Worm (Caenorhabditis elegans) whole organism, young adult: ENCODE results near the gene snrp-200.

ENCODE experiments used
- B0019.2 ChIP-seq: fragments of 200-800 bp; sonication (Bioruptor generic); conservative IDR thresholded peaks from 2 replicates; pipeline ENCODE4 v1.3.6; 2022; ENCODE audit warnings: missing genetic modification reagents, missing genetic modification characterization, missing compliant biosample characterization
- B0336.3 ChIP-seq: fragments of 200-800 bp; sonication (Bioruptor generic); IDR thresholded peaks from 2 replicates; pipeline ENCODE4 v1.3.6; 2022; ENCODE audit warnings: missing genetic modification characterization, missing compliant biosample characterization
- C06A6.2 ChIP-seq: fragments of 200-800 bp; sonication (Bioruptor generic); conservative IDR thresholded peaks from 2 replicates; pipeline ENCODE4 v1.3.6; 2022; ENCODE audit warnings: missing genetic modification characterization, missing compliant biosample characterization
- F33H1.4 ChIP-seq: fragments of 200-800 bp; sonication (Bioruptor generic); IDR thresholded peaks from 2 replicates; pipeline ENCODE4 v1.3.6; 2022; ENCODE audit warnings: missing genetic modification reagents, missing genetic modification characterization, missing compliant biosample characterization
- F49E8.2 ChIP-seq: sonication (generic microtip); optimal IDR thresholded peaks from 3 replicates; lab custom pipeline; 2017; ENCODE audit warnings: missing genetic modification characterization, mild to moderate bottlenecking, missing compliant biosample characterization, antibody characterized with exemption, moderate library complexity; ENCODE audit not compliant: insufficient read depth
- F57A8.1 ChIP-seq: fragments of 200-800 bp; sonication (Bioruptor generic); optimal IDR thresholded peaks from 2 replicates; lab custom pipeline; 2018; ENCODE audit warnings: mild to moderate bottlenecking, missing genetic modification characterization, moderate library complexity, missing compliant biosample characterization
- T07F8.4 ChIP-seq: sonication (generic microtip); optimal IDR thresholded peaks from 2 replicates; lab custom pipeline; 2016; ENCODE audit warnings: mild to moderate bottlenecking, missing genetic modification characterization, moderate library complexity, missing compliant biosample characterization
- T26A5.8 ChIP-seq: sonication (generic microtip); optimal IDR thresholded peaks from 2 replicates; lab custom pipeline; 2016; ENCODE audit warnings: missing genetic modification characterization, missing compliant biosample characterization
- Y53F4B.3 ChIP-seq: fragments of 200-800 bp; sonication (Bioruptor generic); IDR thresholded peaks from 2 replicates; pipeline ENCODE4 v1.3.6; 2022; ENCODE audit warnings: missing genetic modification reagents, missing genetic modification characterization, missing compliant biosample characterization
- Y53G8AR.9 ChIP-seq: fragments of 200-800 bp; sonication (Bioruptor generic); conservative IDR thresholded peaks from 2 replicates; pipeline ENCODE4 v1.3.6; 2022; ENCODE audit warnings: missing genetic modification reagents, missing genetic modification characterization, missing compliant biosample characterization
- akir-1 ChIP-seq: fragments of 200-800 bp; sonication (Bioruptor generic); optimal IDR thresholded peaks from 2 replicates; lab custom pipeline; 2018; ENCODE audit warnings: mild to moderate bottlenecking, missing genetic modification characterization, moderate library complexity, missing compliant biosample characterization
- atf-7 ChIP-seq: sonication (generic microtip); optimal IDR thresholded peaks from 2 replicates; lab custom pipeline; 2017; ENCODE audit warnings: mild to moderate bottlenecking, missing genetic modification characterization, missing compliant biosample characterization
- attf-3 ChIP-seq: fragments of 200-800 bp; sonication (Bioruptor generic); conservative IDR thresholded peaks from 2 replicates; pipeline ENCODE4 v1.3.6; 2022; ENCODE audit warnings: missing genetic modification reagents, missing genetic modification characterization, missing compliant biosample characterization
- bed-1 ChIP-seq: fragments of 200-800 bp; sonication (Bioruptor generic); IDR thresholded peaks from 2 replicates; pipeline ENCODE4 v1.3.6; 2022; ENCODE audit warnings: missing genetic modification reagents, missing genetic modification characterization, missing compliant biosample characterization
- cebp-1 ChIP-seq, 2 experiments: fragments of 200-800 bp in 1 of 2; sonication (Bioruptor generic) in 1 of 2; sonication (generic microtip) in 1 of 2; IDR thresholded peaks in 1 of 2; optimal IDR thresholded peaks in 1 of 2; 2 replicates each; pipeline versions ENCODE4 v1.3.6 to Lab custom; 2017 to 2022; ENCODE audit warnings: missing compliant biosample characterization in 2 of 2, missing genetic modification characterization in 2 of 2, mild to moderate bottlenecking in 1 of 2, missing genetic modification reagents in 1 of 2, moderate library complexity in 1 of 2
- ceh-100 ChIP-seq: fragments of 200-800 bp; sonication (Bioruptor generic); IDR thresholded peaks from 2 replicates; pipeline ENCODE4 v1.3.6; 2022; ENCODE audit warnings: missing genetic modification reagents, missing genetic modification characterization, missing compliant biosample characterization
- ceh-58 ChIP-seq: fragments of 200-800 bp; sonication (Bioruptor generic); IDR thresholded peaks from 2 replicates; pipeline ENCODE4 v1.3.6; 2022; ENCODE audit warnings: missing genetic modification characterization, missing compliant biosample characterization
- ceh-91 ChIP-seq: fragments of 200-800 bp; sonication (Bioruptor generic); IDR thresholded peaks from 2 replicates; pipeline ENCODE4 v1.3.6; 2022; ENCODE audit warnings: missing genetic modification reagents, missing genetic modification characterization, missing compliant biosample characterization
- chd-7 ChIP-seq: sonication (generic microtip); optimal IDR thresholded peaks from 2 replicates; lab custom pipeline; 2016; ENCODE audit warnings: mild to moderate bottlenecking, missing genetic modification characterization, moderate library complexity, missing compliant biosample characterization
- dox-1 ChIP-seq: fragments of 200-800 bp; sonication (Bioruptor generic); IDR thresholded peaks from 2 replicates; pipeline ENCODE4 v1.3.6; 2022; ENCODE audit warnings: missing genetic modification reagents, missing genetic modification characterization, missing compliant biosample characterization
- efl-1 ChIP-seq: fragments of 150-350 bp; optimal IDR thresholded peaks from 2 replicates; lab custom pipeline; 2014; ENCODE audit warnings: missing biosample characterization, missing genetic modification reagents, missing genetic modification characterization
- him-1 ChIP-seq: sonication (generic microtip); optimal IDR thresholded peaks from 2 replicates; lab custom pipeline; 2016; ENCODE audit warnings: missing genotype, missing genetic modification reagents, missing genetic modification characterization, missing compliant biosample characterization
- let-607 ChIP-seq, 2 experiments: fragments of 200-800 bp in 1 of 2; sonication (Bioruptor generic) in 1 of 2; sonication (generic microtip) in 1 of 2; optimal IDR thresholded peaks; 2 replicates each; lab custom pipeline; 2016 to 2018; ENCODE audit warnings: mild to moderate bottlenecking in 2 of 2, missing compliant biosample characterization in 2 of 2, missing genetic modification characterization in 2 of 2, moderate library complexity in 2 of 2, missing genotype in 1 of 2
- lin-40 ChIP-seq: sonication (generic microtip); optimal IDR thresholded peaks from 2 replicates; lab custom pipeline; 2016; ENCODE audit warnings: missing genetic modification characterization, mild to moderate bottlenecking, missing compliant biosample characterization, missing genotype, missing genetic modification reagents
- lin-54 ChIP-seq: fragments of 200-800 bp; sonication (Bioruptor generic); optimal IDR thresholded peaks from 2 replicates; lab custom pipeline; 2018; ENCODE audit warnings: mild to moderate bottlenecking, missing genetic modification characterization, missing compliant biosample characterization
- lsl-1 ChIP-seq: fragments of 200-800 bp; sonication (Bioruptor generic); optimal IDR thresholded peaks from 2 replicates; lab custom pipeline; 2018; ENCODE audit warnings: mild to moderate bottlenecking, missing genetic modification characterization, moderate library complexity, missing compliant biosample characterization
- madf-3 ChIP-seq: fragments of 200-800 bp; sonication (Bioruptor generic); IDR thresholded peaks from 2 replicates; pipeline ENCODE4 v1.3.6; 2022; ENCODE audit warnings: missing genetic modification reagents, missing genetic modification characterization, missing compliant biosample characterization
- madf-6 ChIP-seq: fragments of 200-800 bp; sonication (Bioruptor generic); IDR thresholded peaks from 2 replicates; pipeline ENCODE4 v1.3.6; 2022; ENCODE audit warnings: missing genetic modification reagents, missing genetic modification characterization, missing compliant biosample characterization
- mxl-1 ChIP-seq: sonication (generic microtip); optimal IDR thresholded peaks from 2 replicates; lab custom pipeline; 2016; ENCODE audit warnings: missing genetic modification characterization, missing compliant biosample characterization
- nfya-1 ChIP-seq: sonication (generic microtip); optimal IDR thresholded peaks from 2 replicates; lab custom pipeline; 2017; ENCODE audit warnings: antibody characterized with exemption, missing compliant biosample characterization, missing genetic modification characterization, borderline replicate concordance; ENCODE audit not compliant: insufficient read depth
- nfya-2 ChIP-seq: fragments of 200-800 bp; sonication (Bioruptor generic); IDR thresholded peaks from 2 replicates; pipeline ENCODE4 v1.3.6; 2022; ENCODE audit warnings: missing genetic modification reagents, missing genetic modification characterization, missing compliant biosample characterization
- nfyb-1 ChIP-seq: fragments of 200-800 bp; sonication (Bioruptor generic); IDR thresholded peaks from 2 replicates; pipeline ENCODE4 v1.3.6; 2022; ENCODE audit warnings: missing genetic modification reagents, missing genetic modification characterization, missing compliant biosample characterization
- nhr-120 ChIP-seq: fragments of 200-800 bp; sonication (Bioruptor generic); IDR thresholded peaks from 2 replicates; pipeline ENCODE4 v1.3.6; 2022; ENCODE audit warnings: missing genetic modification characterization, missing compliant biosample characterization
- repo-1 ChIP-seq: sonication (generic microtip); optimal IDR thresholded peaks from 2 replicates; lab custom pipeline; 2017; ENCODE audit warnings: mild to moderate bottlenecking, missing genetic modification characterization, missing compliant biosample characterization
- snpc-1.1 ChIP-seq: sonication (generic microtip); optimal IDR thresholded peaks from 2 replicates; lab custom pipeline; 2017; ENCODE audit warnings: missing genetic modification characterization, mild to moderate bottlenecking, missing compliant biosample characterization, antibody characterized with exemption, moderate library complexity, missing genotype, missing genetic modification reagents; ENCODE audit not compliant: insufficient read depth
- snpc-4 ChIP-seq, 5 experiments: fragments of 150-350 bp in 1 of 5; sonication (generic microtip) in 4 of 5; optimal IDR thresholded peaks; 2 replicates each; lab custom pipeline; 2014 to 2018; ENCODE audit warnings: missing genetic modification characterization in 5 of 5, missing biosample characterization in 3 of 5, antibody characterized with exemption in 2 of 5, mild to moderate bottlenecking in 2 of 5, missing compliant biosample characterization in 2 of 5, missing genotype in 2 of 5, moderate library complexity in 2 of 5, missing genetic modification reagents in 1 of 5
- somi-1 ChIP-seq: fragments of 200-800 bp; sonication (Bioruptor generic); optimal IDR thresholded peaks from 2 replicates; lab custom pipeline; 2018; ENCODE audit warnings: mild to moderate bottlenecking, missing genetic modification characterization, missing compliant biosample characterization
- tlf-1 ChIP-seq: fragments of 200-800 bp; sonication (Bioruptor generic); optimal IDR thresholded peaks from 2 replicates; lab custom pipeline; 2018; ENCODE audit warnings: mild to moderate bottlenecking, missing genetic modification characterization, missing compliant biosample characterization
- unc-130 ChIP-seq: sonication (generic microtip); optimal IDR thresholded peaks from 2 replicates; lab custom pipeline; 2016; ENCODE audit warnings: missing genetic modification reagents, missing genetic modification characterization, missing compliant biosample characterization
- unc-62 ChIP-seq: fragments of 150-350 bp; optimal IDR thresholded peaks from 2 replicates; lab custom pipeline; 2014; ENCODE audit warnings: missing biosample characterization, missing genetic modification reagents, missing genetic modification characterization
- zim-3 ChIP-seq: sonication (generic microtip); optimal IDR thresholded peaks from 2 replicates; lab custom pipeline; 2017; ENCODE audit warnings: mild to moderate bottlenecking, missing genetic modification characterization, moderate library complexity, missing compliant biosample characterization
- ztf-18 ChIP-seq: sonication (generic microtip); optimal IDR thresholded peaks from 2 replicates; lab custom pipeline; 2016; ENCODE audit warnings: missing genotype, mild to moderate bottlenecking, missing genetic modification characterization, missing compliant biosample characterization
- ztf-22 ChIP-seq: fragments of 200-800 bp; sonication (Bioruptor generic); optimal IDR thresholded peaks from 2 replicates; lab custom pipeline; 2018; ENCODE audit warnings: mild to moderate bottlenecking, missing genetic modification characterization, moderate library complexity, missing compliant biosample characterization

snrp-200 gene

ce11 chrII:12739306-12739705 lies 2.6 kb upstream of the snrp-200 start (continued):
- TF ChIP-seq zim-3 (tag; lab: Kevin White, UChicago) (no peak), F57A8.1 (GFP tag; lab: Kevin White, UChicago) (no peak), tlf-1 (GFP tag; lab: Kevin White, UChicago) (peak; percentile 77), repo-1 (tag; lab: Kevin White, UChicago) (no peak), Y53G8AR.9 (GFP tag; lab: Robert Waterston, UW) (peak; percentile 60; the same call in 1 of the 2 replicates), Y53F4B.3 (GFP tag; lab: Robert Waterston, UW) (peak; percentile 29; the same call in 1 of the 2 replicates), mxl-1 (tag; lab: Kevin White, UChicago) (no peak), ztf-22 (GFP tag; lab: Kevin White, UChicago) (no peak), nfya-2 (GFP tag; lab: Robert Waterston, UW) (no peak), him-1 (peak; percentile 22), F49E8.2 (tag; lab: Kevin White, UChicago) (peak; percentile 76), akir-1 (GFP tag; lab: Kevin White, UChicago) (no peak), unc-62 (GFP tag; lab: Kevin White, UChicago) (no peak), chd-7 (no peak), lin-54 (GFP tag; lab: Kevin White, UChicago) (peak; percentile 81)

ce11 chrII:12738284-12739201 lies 1.8 kb upstream of the snrp-200 start, which contains the start of gene pisy-1:
pisy-1 (minus strand) TSS chrII:12738334.
- TF ChIP-seq madf-3 (GFP tag; lab: Robert Waterston, UW) (peak; percentile 61), ceh-91 (no peak), B0336.3 (GFP tag; lab: Robert Waterston, UW) (no peak), ceh-58 (0 out of 2 replicates have a peak, but pooled peaks have one; percentile 6), efl-1 (GFP tag; lab: Kevin White, UChicago) (peak; percentile 13), lsl-1 (GFP tag; lab: Kevin White, UChicago) (peak; percentile 14), dox-1 (GFP tag; lab: Robert Waterston, UW) (no peak), snpc-4 (GFP tag; optimal IDR thresholded peaks at IDR 0.05; lab: Kevin White, UChicago) (no peak), snpc-4 (tag; optimal IDR thresholded peaks at IDR 0.05; lab: Kevin White, UChicago) (no peak), F33H1.4 (GFP tag; lab: Robert Waterston, UW) (peak; percentile 55), nhr-120 (no peak), T26A5.8 (tag; lab: Kevin White, UChicago) (no peak), attf-3 (GFP tag; lab: Robert Waterston, UW) (no peak), T07F8.4 (no peak), ztf-18 (tag; lab: Kevin White, UChicago) (no peak), madf-6 (GFP tag; lab: Robert Waterston, UW) (peak; percentile 28), B0019.2 (GFP tag; lab: Robert Waterston, UW) (no peak), akir-1 (GFP tag; lab: Kevin White, UChicago) (no peak), atf-7 (tag; lab: Kevin White, UChicago) (no peak), lin-40 (tag; lab: Kevin White, UChicago) (no peak), nfya-2 (GFP tag; lab: Robert Waterston, UW) (no peak), bed-1 (no peak), let-607 (tag; optimal IDR thresholded peaks at IDR 0.05; lab: Kevin White, UChicago) (no peak), Y53G8AR.9 (GFP tag; lab: Robert Waterston, UW) (no peak), cebp-1 (GFP tag; IDR thresholded peaks at IDR 0.05; lab: Robert Waterston, UW) (no peak), cebp-1 (tag; optimal IDR thresholded peaks at IDR 0.05; lab: Kevin White, UChicago) (peak; percentile 51), lin-54 (GFP tag; lab: Kevin White, UChicago) (peak; percentile 70), ceh-100 (no peak), unc-130 (GFP tag; lab: Kevin White, UChicago) (no peak), C06A6.2 (GFP tag; lab: Robert Waterston, UW) (no peak), nfyb-1 (GFP tag; lab: Robert Waterston, UW) (no peak), nfya-1 (tag; lab: Kevin White, UChicago) (no peak), somi-1 (GFP tag; lab: Kevin White, UChicago) (no peak), snpc-1.1 (tag; lab: Kevin White, UChicago) (no peak)
